Worm (Caenorhabditis elegans) whole organism, young adult: ENCODE data around the gene C54C6.11.

ENCODE experiments used
- B0035.1 ChIP-seq: sonication (generic microtip); optimal IDR thresholded peaks from 2 replicates; lab custom pipeline; 2016; ENCODE audit warnings: missing genetic modification characterization, mild to moderate bottlenecking, missing compliant biosample characterization, missing genotype, missing genetic modification reagents
- C06A6.2 ChIP-seq: fragments of 200-800 bp; sonication (Bioruptor generic); conservative IDR thresholded peaks from 2 replicates; pipeline ENCODE4 v1.3.6; 2022; ENCODE audit warnings: missing genetic modification characterization, missing compliant biosample characterization
- F22D6.2 ChIP-seq: sonication (generic microtip); optimal IDR thresholded peaks from 2 replicates; lab custom pipeline; 2016; ENCODE audit warnings: mild to moderate bottlenecking, missing genetic modification characterization, missing compliant biosample characterization
- F23B12.7 ChIP-seq: sonication (generic microtip); optimal IDR thresholded peaks from 2 replicates; lab custom pipeline; 2017; ENCODE audit warnings: missing genetic modification characterization, mild to moderate bottlenecking, missing compliant biosample characterization, antibody characterized with exemption, moderate library complexity; ENCODE audit not compliant: insufficient read depth
- F33H1.4 ChIP-seq: fragments of 200-800 bp; sonication (Bioruptor generic); IDR thresholded peaks from 2 replicates; pipeline ENCODE4 v1.3.6; 2022; ENCODE audit warnings: missing genetic modification reagents, missing genetic modification characterization, missing compliant biosample characterization
- F55B11.4 ChIP-seq: sonication (generic microtip); optimal IDR thresholded peaks from 2 replicates; lab custom pipeline; 2016; ENCODE audit warnings: missing compliant biosample characterization, missing genetic modification characterization, borderline replicate concordance; ENCODE audit not compliant: insufficient read depth
- F57A8.1 ChIP-seq: fragments of 200-800 bp; sonication (Bioruptor generic); optimal IDR thresholded peaks from 2 replicates; lab custom pipeline; 2018; ENCODE audit warnings: mild to moderate bottlenecking, missing genetic modification characterization, moderate library complexity, missing compliant biosample characterization
- F57C9.4 ChIP-seq: sonication (generic microtip); optimal IDR thresholded peaks from 2 replicates; lab custom pipeline; 2017; ENCODE audit warnings: mild to moderate bottlenecking, missing genetic modification characterization, missing compliant biosample characterization
- K12H6.12 ChIP-seq: fragments of 200-800 bp; sonication (Bioruptor generic); optimal IDR thresholded peaks from 2 replicates; lab custom pipeline; 2018; ENCODE audit warnings: mild to moderate bottlenecking, missing genetic modification characterization, missing compliant biosample characterization
- T26A5.8 ChIP-seq: sonication (generic microtip); optimal IDR thresholded peaks from 2 replicates; lab custom pipeline; 2016; ENCODE audit warnings: missing genetic modification characterization, missing compliant biosample characterization
- Y53F4B.3 ChIP-seq: fragments of 200-800 bp; sonication (Bioruptor generic); IDR thresholded peaks from 2 replicates; pipeline ENCODE4 v1.3.6; 2022; ENCODE audit warnings: missing genetic modification reagents, missing genetic modification characterization, missing compliant biosample characterization
- Y67H2A.10 ChIP-seq: fragments of 200-800 bp; sonication (Bioruptor generic); conservative IDR thresholded peaks from 2 replicates; pipeline ENCODE4 v1.3.6; 2022; ENCODE audit warnings: missing genetic modification reagents, missing genetic modification characterization, missing compliant biosample characterization
- ZK185.1 ChIP-seq: sonication (generic microtip); optimal IDR thresholded peaks from 2 replicates; lab custom pipeline; 2016; ENCODE audit warnings: mild to moderate bottlenecking, missing genetic modification characterization, missing compliant biosample characterization; ENCODE audit not compliant: poor library complexity, severe bottlenecking
- attf-5 ChIP-seq: fragments of 200-800 bp; sonication (Bioruptor generic); optimal IDR thresholded peaks from 2 replicates; lab custom pipeline; 2018; ENCODE audit warnings: mild to moderate bottlenecking, missing genetic modification characterization, missing compliant biosample characterization
- attf-6 ChIP-seq: fragments of 200-800 bp; sonication (Bioruptor generic); IDR thresholded peaks from 2 replicates; pipeline ENCODE4 v1.3.6; 2022; ENCODE audit warnings: missing genetic modification reagents, missing genetic modification characterization, missing compliant biosample characterization
- cebp-1 ChIP-seq, 2 experiments: fragments of 200-800 bp in 1 of 2; sonication (Bioruptor generic) in 1 of 2; sonication (generic microtip) in 1 of 2; IDR thresholded peaks in 1 of 2; optimal IDR thresholded peaks in 1 of 2; 2 replicates each; pipeline versions ENCODE4 v1.3.6 to Lab custom; 2017 to 2022; ENCODE audit warnings: missing compliant biosample characterization in 2 of 2, missing genetic modification characterization in 2 of 2, mild to moderate bottlenecking in 1 of 2, missing genetic modification reagents in 1 of 2, moderate library complexity in 1 of 2
- cebp-2 ChIP-seq: fragments of 200-800 bp; sonication (Bioruptor generic); IDR thresholded peaks from 2 replicates; pipeline ENCODE4 v1.3.6; 2022; ENCODE audit warnings: missing genetic modification characterization, missing compliant biosample characterization
- ceh-27 ChIP-seq: fragments of 200-800 bp; sonication (Bioruptor generic); optimal IDR thresholded peaks from 2 replicates; lab custom pipeline; 2018; ENCODE audit warnings: mild to moderate bottlenecking, missing genetic modification characterization, moderate library complexity, missing compliant biosample characterization
- ceh-58 ChIP-seq: fragments of 200-800 bp; sonication (Bioruptor generic); IDR thresholded peaks from 2 replicates; pipeline ENCODE4 v1.3.6; 2022; ENCODE audit warnings: missing genetic modification characterization, missing compliant biosample characterization
- ceh-79 ChIP-seq: sonication (generic microtip); optimal IDR thresholded peaks from 2 replicates; lab custom pipeline; 2017; ENCODE audit warnings: mild to moderate bottlenecking, missing genetic modification characterization, missing compliant biosample characterization
- die-1 ChIP-seq: sonication (generic microtip); optimal IDR thresholded peaks from 2 replicates; lab custom pipeline; 2016; ENCODE audit warnings: missing genotype, mild to moderate bottlenecking, missing genetic modification characterization, missing compliant biosample characterization
- egl-18 ChIP-seq: fragments of 200-800 bp; sonication (Bioruptor generic); IDR thresholded peaks from 2 replicates; pipeline ENCODE4 v1.3.6; 2022; ENCODE audit warnings: missing genetic modification reagents, missing genetic modification characterization, missing compliant biosample characterization
- egl-44 ChIP-seq: fragments of 200-800 bp; sonication (Bioruptor generic); IDR thresholded peaks from 2 replicates; pipeline ENCODE4 v1.3.6; 2022; ENCODE audit warnings: missing genetic modification reagents, missing genetic modification characterization, missing compliant biosample characterization
- ets-4 ChIP-seq: fragments of 200-800 bp; sonication (Bioruptor generic); optimal IDR thresholded peaks from 2 replicates; lab custom pipeline; 2018; ENCODE audit warnings: mild to moderate bottlenecking, missing genetic modification characterization, missing compliant biosample characterization
- gei-17 ChIP-seq: fragments of 200-800 bp; sonication (Bioruptor generic); optimal IDR thresholded peaks from 2 replicates; lab custom pipeline; 2018; ENCODE audit warnings: mild to moderate bottlenecking, missing genetic modification characterization, missing compliant biosample characterization
- him-1 ChIP-seq: sonication (generic microtip); optimal IDR thresholded peaks from 2 replicates; lab custom pipeline; 2016; ENCODE audit warnings: missing genotype, missing genetic modification reagents, missing genetic modification characterization, missing compliant biosample characterization
- hlh-26 ChIP-seq: fragments of 200-800 bp; sonication (Bioruptor generic); conservative IDR thresholded peaks from 2 replicates; pipeline ENCODE4 v1.3.6; 2022; ENCODE audit warnings: missing genetic modification reagents, missing genetic modification characterization, missing compliant biosample characterization
- hmg-1.2 ChIP-seq: fragments of 200-800 bp; sonication (Bioruptor generic); IDR thresholded peaks from 2 replicates; pipeline ENCODE4 v1.3.6; 2022; ENCODE audit warnings: missing genetic modification reagents, missing genetic modification characterization, missing compliant biosample characterization
- hmg-20 ChIP-seq: fragments of 200-800 bp; sonication (Bioruptor generic); IDR thresholded peaks from 2 replicates; pipeline ENCODE4 v1.3.6; 2022; ENCODE audit warnings: missing genetic modification reagents, missing genetic modification characterization, missing compliant biosample characterization
- hsf-1 ChIP-seq: fragments of 200-800 bp; sonication (Bioruptor generic); IDR thresholded peaks from 2 replicates; pipeline ENCODE4 v1.3.6; 2022; ENCODE audit warnings: missing genetic modification reagents, missing genetic modification characterization, missing compliant biosample characterization
- lin-26 ChIP-seq: fragments of 200-800 bp; sonication (Bioruptor generic); IDR thresholded peaks from 2 replicates; pipeline ENCODE4 v1.3.6; 2022; ENCODE audit warnings: missing genetic modification reagents, missing genetic modification characterization, missing compliant biosample characterization
- lir-1 ChIP-seq: fragments of 200-800 bp; sonication (Bioruptor generic); conservative IDR thresholded peaks from 2 replicates; pipeline ENCODE4 v1.3.6; 2022; ENCODE audit warnings: missing genetic modification reagents, missing genetic modification characterization, missing compliant biosample characterization
- madf-3 ChIP-seq: fragments of 200-800 bp; sonication (Bioruptor generic); IDR thresholded peaks from 2 replicates; pipeline ENCODE4 v1.3.6; 2022; ENCODE audit warnings: missing genetic modification reagents, missing genetic modification characterization, missing compliant biosample characterization
- mxl-1 ChIP-seq: sonication (generic microtip); optimal IDR thresholded peaks from 2 replicates; lab custom pipeline; 2016; ENCODE audit warnings: missing genetic modification characterization, missing compliant biosample characterization
- nfya-1 ChIP-seq: sonication (generic microtip); optimal IDR thresholded peaks from 2 replicates; lab custom pipeline; 2017; ENCODE audit warnings: antibody characterized with exemption, missing compliant biosample characterization, missing genetic modification characterization, borderline replicate concordance; ENCODE audit not compliant: insufficient read depth
- nfya-2 ChIP-seq: fragments of 200-800 bp; sonication (Bioruptor generic); IDR thresholded peaks from 2 replicates; pipeline ENCODE4 v1.3.6; 2022; ENCODE audit warnings: missing genetic modification reagents, missing genetic modification characterization, missing compliant biosample characterization
- nhr-80 ChIP-seq: sonication (generic microtip); optimal IDR thresholded peaks from 2 replicates; lab custom pipeline; 2016; ENCODE audit warnings: missing genetic modification characterization, missing compliant biosample characterization
- rcor-1 ChIP-seq: fragments of 200-800 bp; sonication (Bioruptor generic); IDR thresholded peaks from 2 replicates; pipeline ENCODE4 v1.3.6; 2022; ENCODE audit warnings: missing genetic modification reagents, missing genetic modification characterization, missing compliant biosample characterization
- sdz-38 ChIP-seq: sonication (generic microtip); optimal IDR thresholded peaks from 2 replicates; lab custom pipeline; 2016; ENCODE audit warnings: missing genotype, missing genetic modification characterization, missing compliant biosample characterization
- snpc-4 ChIP-seq, 5 experiments: fragments of 150-350 bp in 1 of 5; sonication (generic microtip) in 4 of 5; optimal IDR thresholded peaks; 2 replicates each; lab custom pipeline; 2014 to 2018; ENCODE audit warnings: missing genetic modification characterization in 5 of 5, missing biosample characterization in 3 of 5, antibody characterized with exemption in 2 of 5, mild to moderate bottlenecking in 2 of 5, missing compliant biosample characterization in 2 of 5, missing genotype in 2 of 5, moderate library complexity in 2 of 5, missing genetic modification reagents in 1 of 5
- tbp1 ChIP-seq: fragments of 200-800 bp; sonication (Bioruptor generic); optimal IDR thresholded peaks from 2 replicates; lab custom pipeline; 2018; ENCODE audit warnings: mild to moderate bottlenecking, missing genetic modification characterization, missing compliant biosample characterization
- tbx-9 ChIP-seq: sonication (generic microtip); optimal IDR thresholded peaks from 2 replicates; lab custom pipeline; 2016; ENCODE audit warnings: borderline replicate concordance, missing genetic modification characterization, inconsistent platforms, missing compliant biosample characterization
- unc-62 ChIP-seq: fragments of 150-350 bp; optimal IDR thresholded peaks from 2 replicates; lab custom pipeline; 2014; ENCODE audit warnings: missing biosample characterization, missing genetic modification reagents, missing genetic modification characterization
- xnd-1 ChIP-seq: sonication (generic microtip); optimal IDR thresholded peaks from 2 replicates; lab custom pipeline; 2016; ENCODE audit warnings: missing genotype, missing genetic modification reagents, missing genetic modification characterization, missing compliant biosample characterization
- zfh-2 ChIP-seq: fragments of 200-800 bp; sonication (Bioruptor generic); conservative IDR thresholded peaks from 2 replicates; pipeline ENCODE4 v1.3.6; 2022; ENCODE audit warnings: missing genetic modification reagents, missing genetic modification characterization, missing compliant biosample characterization
- ztf-22 ChIP-seq: fragments of 200-800 bp; sonication (Bioruptor generic); optimal IDR thresholded peaks from 2 replicates; lab custom pipeline; 2018; ENCODE audit warnings: mild to moderate bottlenecking, missing genetic modification characterization, moderate library complexity, missing compliant biosample characterization
- ztf-28 ChIP-seq: fragments of 200-800 bp; sonication (Bioruptor generic); IDR thresholded peaks from 2 replicates; pipeline ENCODE4 v1.3.6; 2022; ENCODE audit warnings: missing genetic modification reagents, missing genetic modification characterization, missing compliant biosample characterization

The C54C6.11 gene

DNA sequence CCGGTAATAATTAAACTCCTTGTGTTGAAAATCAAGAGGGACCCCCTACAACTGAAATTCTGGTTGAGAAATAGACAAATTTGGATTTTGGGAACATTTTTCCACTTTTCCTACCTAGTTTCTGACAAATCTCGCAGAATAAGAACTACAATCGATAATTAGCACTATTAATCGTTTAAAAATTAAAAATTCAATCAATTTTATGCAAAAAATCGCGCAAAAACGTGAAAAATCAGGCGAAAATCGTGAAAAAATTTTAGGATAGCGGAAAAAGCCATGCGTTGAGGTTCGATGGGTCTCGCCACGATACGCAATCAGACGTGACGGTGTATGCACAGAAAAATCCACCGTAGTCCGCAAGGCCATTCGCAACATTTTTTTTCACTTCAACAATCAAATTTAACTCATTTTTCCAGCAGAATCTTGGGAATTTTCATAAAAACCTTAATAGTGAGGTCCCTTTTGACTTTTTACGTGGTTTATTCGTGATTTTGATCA is 43.0 kb upstream of the C54C6.11 start, which contains the start of gene lias-1 (continued):
- TF ChIP-seq hmg-20 (GFP tag; lab: Robert Waterston, UW) = no peak
- TF ChIP-seq ztf-22 (GFP tag; lab: Kevin White, UChicago) = no peak
- peak; percentile 21 for TF ChIP-seq K12H6.12 (tag; lab: Kevin White, UChicago)
- no peak for TF ChIP-seq die-1 (tag; lab: Kevin White, UChicago)
- no peak for TF ChIP-seq Y53F4B.3 (GFP tag; lab: Robert Waterston, UW)
- no peak for TF ChIP-seq mxl-1 (tag; lab: Kevin White, UChicago)
- no peak for TF ChIP-seq B0035.1 (tag; lab: Kevin White, UChicago)
- no peak for TF ChIP-seq nfya-2 (GFP tag; lab: Robert Waterston, UW)
- peak; percentile 59 for TF ChIP-seq rcor-1 (GFP tag; lab: Robert Waterston, UW)
- peak; percentile 56 for TF ChIP-seq ceh-27
- TF ChIP-seq zfh-2 (GFP tag; lab: Robert Waterston, UW) = no peak
- no peak for TF ChIP-seq F57A8.1 (GFP tag; lab: Kevin White, UChicago)
- no peak for TF ChIP-seq him-1 (tag; lab: Kevin White, UChicago)
- TF ChIP-seq egl-18 (GFP tag; lab: Robert Waterston, UW) = no peak
- peak; percentile 89 for TF ChIP-seq F23B12.7 (tag; lab: Kevin White, UChicago)
- TF ChIP-seq F55B11.4 (tag; lab: Kevin White, UChicago) = no peak
- no peak for TF ChIP-seq C06A6.2 (GFP tag; lab: Robert Waterston, UW)
- no peak for TF ChIP-seq unc-62 (GFP tag; lab: Kevin White, UChicago)
- peak; percentile 7 for TF ChIP-seq F22D6.2
- TF ChIP-seq Y67H2A.10 (GFP tag; lab: Robert Waterston, UW) = no peak
- TF ChIP-seq ZK185.1 (tag; lab: Kevin White, UChicago) = peak; percentile 76
- no peak for TF ChIP-seq hsf-1 (GFP tag; lab: Robert Waterston, UW)
- TF ChIP-seq sdz-38 (tag; lab: Kevin White, UChicago) = no peak
- TF ChIP-seq attf-5 (GFP tag; lab: Kevin White, UChicago) = peak; percentile 82
- TF ChIP-seq nhr-80 (tag; lab: Kevin White, UChicago) = peak; percentile 27
- TF ChIP-seq xnd-1 (tag; lab: Kevin White, UChicago) = no peak
- TF ChIP-seq hlh-26 = no peak
- 0 out of 2 replicates have a peak, but pooled peaks have one; percentile 31 for TF ChIP-seq cebp-1 (GFP tag; IDR thresholded peaks at IDR 0.05; lab: Robert Waterston, UW)
- peak; percentile 66 for TF ChIP-seq cebp-1 (tag; optimal IDR thresholded peaks at IDR 0.05; lab: Kevin White, UChicago)
- peak; percentile 97 for TF ChIP-seq F33H1.4 (GFP tag; lab: Robert Waterston, UW)
- TF ChIP-seq lin-26 (GFP tag; lab: Robert Waterston, UW) = no peak
- no peak for TF ChIP-seq F57C9.4 (tag; lab: Kevin White, UChicago)
- no peak for TF ChIP-seq egl-44 (GFP tag; lab: Robert Waterston, UW)
- no peak for TF ChIP-seq ceh-79 (tag; lab: Kevin White, UChicago)
- TF ChIP-seq tbp1 (GFP tag; lab: Kevin White, UChicago) = peak; percentile 56
- no peak for TF ChIP-seq ztf-28 (GFP tag; lab: Robert Waterston, UW)
- TF ChIP-seq nfya-1 (tag; lab: Kevin White, UChicago) = no peak
- no peak for TF ChIP-seq tbx-9 (tag; lab: Kevin White, UChicago)
- TF ChIP-seq cebp-2 (GFP tag; lab: Robert Waterston, UW) = no peak
- no peak for TF ChIP-seq attf-6
- TF ChIP-seq lir-1 = no peak
- no peak for TF ChIP-seq gei-17 (GFP tag; lab: Kevin White, UChicago)
- TF ChIP-seq ceh-58 (GFP tag; lab: Robert Waterston, UW) = no peak
- TF ChIP-seq ets-4 (GFP tag; lab: Kevin White, UChicago) = no peak
- TF ChIP-seq hmg-1.2 (GFP tag; lab: Robert Waterston, UW) = peak; percentile 69
- TF ChIP-seq madf-3 = 0 out of 2 replicates have a peak, but pooled peaks have one; percentile 57
- no peak for TF ChIP-seq T26A5.8
- no peak for TF ChIP-seq snpc-4 (GFP tag; optimal IDR thresholded peaks at IDR 0.05; lab: Kevin White, UChicago)
- TF ChIP-seq snpc-4 (tag; optimal IDR thresholded peaks at IDR 0.05; lab: Kevin White, UChicago) = peak in 3 of 4 experiments; percentile 28 to 45 (median 31)
